Worm (Caenorhabditis elegans) whole organism, midembryonic: ENCODE data around the gene npr-43.

Experiments used
- T22C8.4 ChIP-seq: fragments of 200-800 bp; sonication (Bioruptor generic); IDR thresholded peaks from 2 replicates; pipeline ENCODE4 v1.3.6; 2022; ENCODE audit warnings: missing genetic modification characterization, missing compliant biosample characterization
- cog-1 ChIP-seq: sonication (generic microtip); optimal IDR thresholded peaks from 2 replicates; lab custom pipeline; 2016; ENCODE audit warnings: missing genetic modification characterization, missing compliant biosample characterization
- flt-1 ChIP-seq: fragments of 200-800 bp; sonication (Bioruptor generic); IDR thresholded peaks from 2 replicates; pipeline ENCODE4 v1.3.6; 2022; ENCODE audit warnings: missing genetic modification characterization, missing compliant biosample characterization
- klf-2 ChIP-seq: fragments of 200-800 bp; sonication (Bioruptor generic); conservative IDR thresholded peaks from 2 replicates; pipeline ENCODE4 v1.3.6; 2022; ENCODE audit warnings: missing genetic modification reagents, missing genetic modification characterization, missing compliant biosample characterization

DNA sequence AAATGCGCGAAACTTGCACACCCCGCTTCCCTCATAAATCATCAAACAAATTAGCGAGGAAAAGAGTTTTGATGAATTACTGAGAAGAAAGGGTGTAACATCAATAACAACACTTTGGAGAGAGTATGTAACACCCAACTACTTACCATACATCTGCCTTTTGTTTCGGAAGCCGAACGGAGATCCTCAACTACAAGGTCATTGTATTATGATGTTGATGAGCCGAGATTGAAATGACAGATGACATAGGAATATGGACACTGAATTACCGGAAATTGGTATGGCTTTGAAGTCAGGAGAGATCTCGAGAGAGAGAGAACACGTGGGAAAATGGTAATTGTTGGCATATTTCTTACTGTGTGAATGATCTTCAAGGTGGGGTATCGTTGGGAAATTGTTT, 47.1 kb upstream of the npr-43 start:
- TF ChIP-seq cog-1 = no peak
- TF ChIP-seq klf-2 (GFP tag; lab: Robert Waterston, UW) = no peak
- no peak for TF ChIP-seq flt-1
- no peak for TF ChIP-seq T22C8.4 (GFP tag; lab: Robert Waterston, UW)
